Fruit fly (Drosophila melanogaster) whole organism, embryonic: ENCODE results near the gene hd.

Source experiments
- CG10543 ChIP-seq: fragments of 200-800 bp; sonication (Bioruptor generic); optimal IDR thresholded peaks from 3 replicates; lab custom pipeline; 2017; ENCODE audit warnings: missing biosample characterization, mild to moderate bottlenecking, missing genetic modification characterization, moderate library complexity
- CG11085 ChIP-seq: fragments of 200-800 bp; sonication (Bioruptor generic); IDR thresholded peaks from 2 replicates; pipeline ENCODE4 v1.3.6; 2022; ENCODE audit warnings: missing biosample characterization, missing genetic modification characterization
- CG13775 ChIP-seq: fragments of 200-800 bp; sonication (Bioruptor generic); optimal IDR thresholded peaks from 3 replicates; lab custom pipeline; 2017; ENCODE audit warnings: missing biosample characterization, mild to moderate bottlenecking, missing genetic modification characterization
- CG14965 ChIP-seq: fragments of 200-800 bp; sonication (Bioruptor generic); optimal IDR thresholded peaks from 2 replicates; lab custom pipeline; 2016; ENCODE audit warnings: missing biosample characterization, missing genetic modification characterization, borderline replicate concordance
- CG17359 ChIP-seq: fragments of 200-800 bp; sonication (Bioruptor generic); optimal IDR thresholded peaks from 3 replicates; lab custom pipeline; 2018; ENCODE audit warnings: missing biosample characterization, mild to moderate bottlenecking, missing genetic modification characterization, moderate library complexity
- CG17385 ChIP-seq: fragments of 200-800 bp; sonication (Bioruptor generic); optimal IDR thresholded peaks from 3 replicates; lab custom pipeline; 2018; ENCODE audit warnings: missing biosample characterization, mild to moderate bottlenecking, missing genetic modification characterization
- CG30431 ChIP-seq: fragments of 200-800 bp; sonication (Bioruptor generic); optimal IDR thresholded peaks from 2 replicates; lab custom pipeline; 2017; ENCODE audit warnings: missing biosample characterization, missing genetic modification characterization
- CG32767 ChIP-seq: fragments of 200-800 bp; sonication (Bioruptor generic); IDR thresholded peaks from 2 replicates; pipeline ENCODE4 v1.3.6; 2022; ENCODE audit warnings: missing biosample characterization, missing genetic modification characterization
- CG4328 ChIP-seq: fragments of 200-800 bp; sonication (Bioruptor generic); optimal IDR thresholded peaks from 3 replicates; lab custom pipeline; 2017; ENCODE audit warnings: missing biosample characterization, missing genetic modification reagents, missing genetic modification characterization
- CG4617 ChIP-seq: fragments of 200-800 bp; sonication (Bioruptor generic); optimal IDR thresholded peaks from 3 replicates; lab custom pipeline; 2016; ENCODE audit warnings: missing biosample characterization, missing genetic modification characterization, borderline replicate concordance
- CG6175 ChIP-seq: fragments of 200-800 bp; sonication (Bioruptor generic); IDR thresholded peaks from 3 replicates; pipeline ENCODE4 v1.3.6; 2022; ENCODE audit warnings: missing biosample characterization, missing genetic modification characterization
- CG6272 ChIP-seq: fragments of 200-800 bp; sonication (Bioruptor generic); IDR thresholded peaks from 2 replicates; pipeline ENCODE4 v1.3.6; 2022; ENCODE audit warnings: missing biosample characterization, missing genetic modification characterization
- CG6854 ChIP-seq: fragments of 200-800 bp; sonication (Bioruptor generic); optimal IDR thresholded peaks from 3 replicates; lab custom pipeline; 2017; ENCODE audit warnings: missing biosample characterization, mild to moderate bottlenecking, missing genetic modification characterization
- CG7928 ChIP-seq: fragments of 200-800 bp; sonication (Bioruptor generic); optimal IDR thresholded peaks from 2 replicates; lab custom pipeline; 2017; ENCODE audit warnings: missing biosample characterization, mild to moderate bottlenecking, missing genetic modification characterization
- CG8359 ChIP-seq: fragments of 200-800 bp; sonication (Bioruptor generic); optimal IDR thresholded peaks from 2 replicates; lab custom pipeline; 2017; ENCODE audit warnings: missing biosample characterization, mild to moderate bottlenecking, missing genetic modification characterization, borderline replicate concordance
- CG8765 ChIP-seq: fragments of 200-800 bp; sonication (Bioruptor generic); IDR thresholded peaks from 2 replicates; pipeline ENCODE4 v1.3.6; 2022; ENCODE audit warnings: missing biosample characterization, missing genetic modification characterization
- CG9797 ChIP-seq: fragments of 200-800 bp; sonication (Bioruptor generic); optimal IDR thresholded peaks from 3 replicates; lab custom pipeline; 2018; ENCODE audit warnings: missing biosample characterization, mild to moderate bottlenecking, missing genetic modification characterization
- CG9817 ChIP-seq: fragments of 200-800 bp; sonication (Bioruptor generic); optimal IDR thresholded peaks from 2 replicates; lab custom pipeline; 2018; ENCODE audit warnings: missing biosample characterization, mild to moderate bottlenecking, missing genetic modification characterization, moderate library complexity
- Dfd ChIP-seq, 2 experiments: fragments of >200 bp; optimal IDR thresholded peaks; 2 replicates each; lab custom pipeline; 2017; ENCODE audit warnings: missing biosample characterization in 2 of 2, missing genetic modification characterization in 2 of 2
- Doc2 ChIP-seq: fragments of 200-800 bp; sonication (Bioruptor generic); IDR thresholded peaks from 2 replicates; pipeline ENCODE4 v1.3.6; 2022; ENCODE audit warnings: missing biosample characterization, missing genetic modification characterization
- Doc3 ChIP-seq: fragments of 200-800 bp; sonication (Bioruptor generic); IDR thresholded peaks from 3 replicates; pipeline ENCODE4 v1.3.6; 2022; ENCODE audit warnings: missing biosample characterization, missing genetic modification characterization; ENCODE audit not compliant: partially characterized antibody
- Gsc ChIP-seq: fragments of 200-800 bp; sonication (Bioruptor generic); IDR thresholded peaks from 2 replicates; pipeline ENCODE4 v1.3.6; 2022; ENCODE audit warnings: missing biosample characterization, missing genetic modification characterization
- H15 ChIP-seq: fragments of 200-800 bp; sonication (Bioruptor generic); IDR thresholded peaks from 3 replicates; pipeline ENCODE4 v1.3.6; 2022; ENCODE audit warnings: missing biosample characterization, missing genetic modification characterization
- Meics ChIP-seq: fragments of 200-800 bp; sonication (Bioruptor generic); optimal IDR thresholded peaks from 2 replicates; lab custom pipeline; 2017; ENCODE audit warnings: missing biosample characterization, mild to moderate bottlenecking, missing genetic modification characterization
- Neu2 ChIP-seq: fragments of 200-800 bp; sonication (Bioruptor generic); optimal IDR thresholded peaks from 3 replicates; lab custom pipeline; 2016; ENCODE audit warnings: missing biosample characterization, missing genetic modification characterization, borderline replicate concordance
- Oli ChIP-seq: fragments of 200-800 bp; sonication (Bioruptor generic); optimal IDR thresholded peaks from 2 replicates; lab custom pipeline; 2018; ENCODE audit warnings: missing biosample characterization, mild to moderate bottlenecking, missing genetic modification characterization, moderate library complexity
- Trl ChIP-seq, 3 experiments: fragments of >200 bp in 2 of 3; fragments of 200-800 bp in 1 of 3; sonication (Bioruptor generic) in 1 of 3; optimal IDR thresholded peaks; 2 replicates in 1 of 3; 3 replicates in 2 of 3; lab custom pipeline; 2016 to 2017; ENCODE audit warnings: missing biosample characterization in 1 of 3, missing genetic modification characterization in 1 of 3
- Xrp1 ChIP-seq: fragments of 200-800 bp; sonication (Bioruptor generic); IDR thresholded peaks from 2 replicates; pipeline ENCODE4 v1.3.6; 2022; ENCODE audit warnings: missing biosample characterization, missing genetic modification characterization
- ac ChIP-seq: fragments of 200-800 bp; sonication (Bioruptor generic); optimal IDR thresholded peaks from 3 replicates; lab custom pipeline; 2017; ENCODE audit warnings: missing biosample characterization, mild to moderate bottlenecking, missing genetic modification characterization
- al ChIP-seq: fragments of 200-800 bp; sonication (Bioruptor generic); IDR thresholded peaks from 2 replicates; pipeline ENCODE4 v1.3.6; 2022; ENCODE audit warnings: missing biosample characterization, missing genetic modification characterization
- bsh ChIP-seq, 2 experiments: fragments of 200-800 bp; sonication (Bioruptor generic); optimal IDR thresholded peaks; 2 replicates each; lab custom pipeline; 2017 to 2018; ENCODE audit warnings: mild to moderate bottlenecking in 2 of 2, missing biosample characterization in 2 of 2, missing genetic modification characterization in 2 of 2, moderate library complexity in 1 of 2
- chm ChIP-seq: fragments of 200-800 bp; sonication (Bioruptor generic); IDR thresholded peaks from 2 replicates; pipeline ENCODE4 v1.3.6; 2022; ENCODE audit warnings: missing biosample characterization, missing genetic modification characterization
- corto ChIP-seq: fragments of 200-800 bp; sonication (Bioruptor generic); optimal IDR thresholded peaks from 2 replicates; lab custom pipeline; 2016; ENCODE audit warnings: missing biosample characterization, mild to moderate bottlenecking, missing genetic modification characterization, moderate library complexity
- dan ChIP-seq: fragments of 200-800 bp; sonication (Bioruptor generic); IDR thresholded peaks from 2 replicates; pipeline ENCODE4 v1.3.6; 2022; ENCODE audit warnings: missing biosample characterization, missing genetic modification characterization
- exex ChIP-seq: fragments of 200-800 bp; sonication (Bioruptor generic); optimal IDR thresholded peaks from 4 replicates; lab custom pipeline; 2018; ENCODE audit warnings: missing biosample characterization, mild to moderate bottlenecking, missing genetic modification characterization, moderate library complexity
- fd64A ChIP-seq: fragments of 200-800 bp; sonication (Bioruptor generic); optimal IDR thresholded peaks from 3 replicates; lab custom pipeline; 2018; ENCODE audit warnings: missing biosample characterization, mild to moderate bottlenecking, missing genetic modification characterization
- fu2 ChIP-seq: fragments of 200-800 bp; sonication (Bioruptor generic); optimal IDR thresholded peaks from 2 replicates; lab custom pipeline; 2016; ENCODE audit warnings: missing biosample characterization, missing genetic modification characterization
- kay ChIP-seq: fragments of 200-800 bp; sonication (Bioruptor generic); optimal IDR thresholded peaks from 2 replicates; lab custom pipeline; 2016; ENCODE audit warnings: missing biosample characterization, missing genetic modification characterization
- lab ChIP-seq: fragments of 200-800 bp; sonication (Bioruptor generic); optimal IDR thresholded peaks from 3 replicates; lab custom pipeline; 2017; ENCODE audit warnings: missing biosample characterization, missing genetic modification characterization, mild to moderate bottlenecking, moderate library complexity, missing genetic modification reagents
- lola ChIP-seq, 3 experiments: fragments of >200 bp in 2 of 3; fragments of 200-800 bp in 1 of 3; sonication (Bioruptor generic) in 1 of 3; optimal IDR thresholded peaks; 2 replicates each; lab custom pipeline; 2017 to 2019; ENCODE audit warnings: missing biosample characterization in 3 of 3, missing genetic modification characterization in 3 of 3, mild to moderate bottlenecking in 1 of 3, moderate library complexity in 1 of 3
- nom ChIP-seq: fragments of 200-800 bp; sonication (Bioruptor generic); optimal IDR thresholded peaks from 2 replicates; lab custom pipeline; 2017; ENCODE audit warnings: missing biosample characterization, missing genetic modification characterization, mild to moderate bottlenecking, moderate library complexity, missing genetic modification reagents
- odd ChIP-seq: fragments of 200-800 bp; sonication (Bioruptor generic); optimal IDR thresholded peaks from 2 replicates; lab custom pipeline; 2017; ENCODE audit warnings: missing biosample characterization, mild to moderate bottlenecking, missing genetic modification characterization
- sc ChIP-seq, 3 experiments: fragments of >200 bp in 2 of 3; fragments of 200-800 bp in 1 of 3; sonication (Bioruptor generic) in 1 of 3; optimal IDR thresholded peaks; 2 replicates in 2 of 3; 3 replicates in 1 of 3; lab custom pipeline; 2017; ENCODE audit warnings: mild to moderate bottlenecking in 1 of 3, missing biosample characterization in 1 of 3, missing genetic modification characterization in 1 of 3, missing genetic modification reagents in 1 of 3
- sima ChIP-seq: fragments of 200-800 bp; sonication (Bioruptor generic); optimal IDR thresholded peaks from 2 replicates; lab custom pipeline; 2016; ENCODE audit warnings: missing biosample characterization, missing genetic modification characterization
- slp2 ChIP-seq: fragments of 200-800 bp; sonication (Bioruptor generic); optimal IDR thresholded peaks from 2 replicates; lab custom pipeline; 2016; ENCODE audit warnings: missing biosample characterization, missing genetic modification characterization
- tgo ChIP-seq: fragments of 200-800 bp; sonication (Bioruptor generic); IDR thresholded peaks from 3 replicates; pipeline ENCODE4 v1.3.6; 2022; ENCODE audit warnings: missing biosample characterization, missing genetic modification characterization
- wdn ChIP-seq: fragments of 200-800 bp; sonication (Bioruptor generic); IDR thresholded peaks from 2 replicates; pipeline ENCODE4 v1.3.6; 2022; ENCODE audit warnings: missing biosample characterization, missing genetic modification characterization
- z ChIP-seq: fragments of 200-800 bp; sonication (Bioruptor generic); IDR thresholded peaks from 3 replicates; pipeline ENCODE4 v1.3.6; 2022; ENCODE audit warnings: missing biosample characterization, missing genetic modification characterization

The hd gene

dm6 chr3R:5361681-5362319 is 13.0 kb downstream of the hd start (continued):
- TF ChIP-seq CG4328 (GFP tag; lab: Kevin White, UChicago) = no peak
- no peak for TF ChIP-seq Dfd (GFP tag; optimal IDR thresholded peaks at IDR 0.05; lab: Kevin White, UChicago)
- TF ChIP-seq Trl (optimal IDR thresholded peaks at IDR 0.05; lab: Kevin White, UChicago) = no peak
- peak; percentile 81 for TF ChIP-seq Trl (GFP tag; optimal IDR thresholded peaks at IDR 0.05; lab: Kevin White, UChicago)
- peak; percentile 20 for TF ChIP-seq exex (tag; lab: Kevin White, UChicago)
- TF ChIP-seq z (GFP tag; lab: Robert Waterston, UW) = no peak
- peak; percentile 81 for TF ChIP-seq tgo (GFP tag; lab: Robert Waterston, UW)
- peak; percentile 74 for TF ChIP-seq CG17385 (GFP tag; lab: Kevin White, UChicago)
- TF ChIP-seq CG6272 (GFP tag; lab: Robert Waterston, UW) = peak; percentile 69
- peak; percentile 82 for TF ChIP-seq corto (GFP tag; lab: Kevin White, UChicago)
- TF ChIP-seq Doc2 (GFP tag; lab: Robert Waterston, UW) = no peak
- TF ChIP-seq CG6175 (GFP tag; lab: Robert Waterston, UW) = 0 out of 3 replicates have a peak, but pooled peaks have one; percentile 68
- no peak for TF ChIP-seq dan (GFP tag; lab: Robert Waterston, UW)
- TF ChIP-seq Neu2 (GFP tag; lab: Kevin White, UChicago) = no peak
- TF ChIP-seq CG10543 (GFP tag; lab: Kevin White, UChicago) = peak; percentile 28
- TF ChIP-seq Oli (tag; lab: Kevin White, UChicago) = peak; percentile 85
- no peak for TF ChIP-seq CG9797 (GFP tag; lab: Kevin White, UChicago)
- TF ChIP-seq CG6854 (GFP tag; lab: Kevin White, UChicago) = peak; percentile 59
- TF ChIP-seq CG11085 = peak; percentile 68
- no peak for TF ChIP-seq CG14965 (GFP tag; lab: Kevin White, UChicago)
- peak; percentile 74 for TF ChIP-seq CG30431 (GFP tag; lab: Kevin White, UChicago)
- peak; percentile 87 to 90 for TF ChIP-seq bsh (GFP tag; optimal IDR thresholded peaks at IDR 0.05; lab: Kevin White, UChicago)
- TF ChIP-seq sc (optimal IDR thresholded peaks at IDR 0.05; lab: Kevin White, UChicago) = no peak
- TF ChIP-seq sc (GFP tag; optimal IDR thresholded peaks at IDR 0.05; lab: Kevin White, UChicago) = peak; percentile 42
- peak; percentile 63 for TF ChIP-seq fd64A (GFP tag; lab: Kevin White, UChicago)
- peak; percentile 52 for TF ChIP-seq slp2 (GFP tag; lab: Kevin White, UChicago)
- peak; percentile 70 for TF ChIP-seq fu2 (GFP tag; lab: Kevin White, UChicago)
- TF ChIP-seq CG8359 (GFP tag; lab: Kevin White, UChicago) = peak; percentile 38
- peak; percentile 85 for TF ChIP-seq Xrp1
- TF ChIP-seq CG17359 (tag; lab: Kevin White, UChicago) = peak; percentile 90
- TF ChIP-seq lola (GFP tag; optimal IDR thresholded peaks at IDR 0.05; lab: Kevin White, UChicago) = peak in 1 of 3 experiments; percentile 60
- TF ChIP-seq al (GFP tag; lab: Robert Waterston, UW) = peak; percentile 86
- TF ChIP-seq CG9817 = peak; percentile 70
- TF ChIP-seq H15 (GFP tag; lab: Robert Waterston, UW) = peak; percentile 82
- TF ChIP-seq lab (GFP tag; lab: Kevin White, UChicago) = peak; percentile 92
- TF ChIP-seq Meics (GFP tag; lab: Kevin White, UChicago) = peak; percentile 86
- peak; percentile 37 for TF ChIP-seq CG4617 (GFP tag; lab: Kevin White, UChicago)
- TF ChIP-seq CG13775 (GFP tag; lab: Kevin White, UChicago) = peak; percentile 63
- peak; percentile 64; the same call in 1 of the 2 replicates for TF ChIP-seq CG8765
- TF ChIP-seq CG7928 (GFP tag; lab: Kevin White, UChicago) = peak; percentile 31
- TF ChIP-seq CG32767 (GFP tag; lab: Robert Waterston, UW) = peak; percentile 78; the same call in 1 of the 2 replicates
- peak; percentile 30 for TF ChIP-seq sima (GFP tag; lab: Kevin White, UChicago)
- TF ChIP-seq ac (GFP tag; lab: Kevin White, UChicago) = no peak
- TF ChIP-seq wdn = peak; percentile 72
- TF ChIP-seq odd (GFP tag; lab: Kevin White, UChicago) = peak; percentile 67
- TF ChIP-seq kay (GFP tag; lab: Kevin White, UChicago) = peak; percentile 85
- peak; percentile 54 for TF ChIP-seq nom
- no peak for TF ChIP-seq Doc3 (GFP tag; lab: Robert Waterston, UW)
- TF ChIP-seq chm = peak; percentile 88
- TF ChIP-seq Gsc (GFP tag; lab: Robert Waterston, UW) = no peak; the same call in 1 of the 2 replicates
